Worm (Caenorhabditis elegans) whole organism, L1 larva: ENCODE data around the gene B0393.9.

Experiments
- fkh-10 ChIP-seq: sonication (generic microtip); optimal IDR thresholded peaks from 2 replicates; lab custom pipeline; 2017; ENCODE audit warnings: missing biosample characterization, missing genetic modification reagents, missing genetic modification characterization
- fos-1 ChIP-seq: fragments of 150-350 bp; optimal IDR thresholded peaks from 2 replicates; lab custom pipeline; 2014; ENCODE audit warnings: missing biosample characterization, missing genetic modification characterization
- nhr-237 ChIP-seq: fragments of 150-350 bp; optimal IDR thresholded peaks from 2 replicates; lab custom pipeline; 2014; ENCODE audit warnings: missing biosample characterization, missing genetic modification characterization
- nhr-90 ChIP-seq: sonication (generic microtip); optimal IDR thresholded peaks from 2 replicates; lab custom pipeline; 2016; ENCODE audit warnings: mild to moderate bottlenecking, missing genetic modification characterization, missing compliant biosample characterization; ENCODE audit not compliant: poor library complexity

- TF ChIP-seq nhr-237 (tag; lab: Kevin White, UChicago), result peak; percentile 90
- peak; percentile 87 for TF ChIP-seq fos-1 (tag; lab: Kevin White, UChicago)
- peak; percentile 95 for TF ChIP-seq nhr-90 (tag; lab: Kevin White, UChicago)
- peak; percentile 80 for TF ChIP-seq fkh-10 (GFP tag; lab: Kevin White, UChicago)
Measured at ce11 chrIII:4756983-4757382, 23.0 kb downstream of the B0393.9 start, which contains the start of gene fbxl-2.
